Fruit fly (Drosophila melanogaster) whole organism, prepupa: ENCODE results near the gene CG2267.

Experiments used
- Blimp-1 ChIP-seq: fragments of 200-800 bp; sonication (Bioruptor generic); optimal IDR thresholded peaks from 3 replicates; lab custom pipeline; 2017; ENCODE audit warnings: missing biosample characterization, missing genetic modification characterization, mild to moderate bottlenecking, moderate library complexity, missing genetic modification reagents
- CG10631 ChIP-seq: fragments of 200-800 bp; sonication (Bioruptor generic); optimal IDR thresholded peaks from 2 replicates; lab custom pipeline; 2016; ENCODE audit warnings: missing biosample characterization, missing genetic modification characterization
- CG11294 ChIP-seq: fragments of 200-800 bp; sonication (Bioruptor generic); IDR thresholded peaks from 2 replicates; pipeline ENCODE4 v1.3.6; 2022; ENCODE audit warnings: missing biosample characterization, missing genetic modification characterization
- CG11762 ChIP-seq: fragments of 200-800 bp; sonication (Bioruptor generic); optimal IDR thresholded peaks from 3 replicates; lab custom pipeline; 2016; ENCODE audit warnings: missing biosample characterization, missing genetic modification characterization; ENCODE audit not compliant: insufficient read depth
- CG15336 ChIP-seq: fragments of 200-800 bp; sonication (Bioruptor generic); IDR thresholded peaks from 2 replicates; pipeline ENCODE4 v1.3.6; 2022; ENCODE audit warnings: missing biosample characterization, missing genetic modification characterization
- CG16779 ChIP-seq: fragments of 200-800 bp; sonication (Bioruptor generic); optimal IDR thresholded peaks from 3 replicates; lab custom pipeline; 2017; ENCODE audit warnings: missing biosample characterization, mild to moderate bottlenecking, missing genetic modification characterization
- CG3032 ChIP-seq: fragments of 200-800 bp; optimal IDR thresholded peaks from 2 replicates; lab custom pipeline; 2019; ENCODE audit warnings: missing biosample characterization, mild to moderate bottlenecking, missing genetic modification characterization, moderate library complexity
- CG31627 ChIP-seq: fragments of 200-800 bp; sonication (Bioruptor generic); optimal IDR thresholded peaks from 3 replicates; lab custom pipeline; 2016; ENCODE audit warnings: missing biosample characterization, missing genetic modification characterization
- CG32006 ChIP-seq: fragments of 200-800 bp; sonication (Bioruptor generic); optimal IDR thresholded peaks from 3 replicates; lab custom pipeline; 2017; ENCODE audit warnings: missing biosample characterization, mild to moderate bottlenecking, missing genetic modification characterization
- CG34406 ChIP-seq: fragments of 200-800 bp; sonication (Bioruptor generic); optimal IDR thresholded peaks from 3 replicates; lab custom pipeline; 2016; ENCODE audit warnings: missing biosample characterization, missing genetic modification characterization
- CG3919 ChIP-seq: fragments of 200-800 bp; sonication (Bioruptor generic); optimal IDR thresholded peaks from 3 replicates; lab custom pipeline; 2016; ENCODE audit warnings: missing biosample characterization, missing genetic modification characterization
- CG6163 ChIP-seq: fragments of 200-800 bp; sonication (Bioruptor generic); IDR thresholded peaks from 3 replicates; pipeline ENCODE4 v1.3.6; 2022; ENCODE audit warnings: missing biosample characterization, missing genetic modification characterization
- CG6792 ChIP-seq: fragments of 200-800 bp; sonication (Bioruptor generic); optimal IDR thresholded peaks from 3 replicates; lab custom pipeline; 2016; ENCODE audit warnings: missing biosample characterization, missing genetic modification characterization
- CG6808 ChIP-seq: fragments of 200-800 bp; sonication (Bioruptor generic); optimal IDR thresholded peaks from 3 replicates; lab custom pipeline; 2017; ENCODE audit warnings: missing biosample characterization, missing genetic modification characterization, mild to moderate bottlenecking, moderate library complexity, missing genetic modification reagents
- CG6854 ChIP-seq: fragments of 200-800 bp; sonication (Bioruptor generic); optimal IDR thresholded peaks from 2 replicates; lab custom pipeline; 2017; ENCODE audit warnings: missing biosample characterization, mild to moderate bottlenecking, missing genetic modification characterization
- CG8119 ChIP-seq: fragments of 200-800 bp; sonication (Bioruptor generic); IDR thresholded peaks from 3 replicates; pipeline ENCODE4 v1.3.6; 2022; ENCODE audit warnings: missing biosample characterization, missing genetic modification characterization
- CG8319 ChIP-seq: fragments of 200-800 bp; sonication (Bioruptor generic); optimal IDR thresholded peaks from 3 replicates; lab custom pipeline; 2016; ENCODE audit warnings: missing biosample characterization, missing genetic modification characterization
- CG9139 ChIP-seq: fragments of 200-800 bp; sonication (Bioruptor generic); optimal IDR thresholded peaks from 3 replicates; lab custom pipeline; 2017; ENCODE audit warnings: missing biosample characterization, mild to moderate bottlenecking, missing genetic modification characterization
- Eip78C ChIP-seq: fragments of 200-800 bp; sonication (Bioruptor generic); peaks from one replicate; lab custom pipeline; 2016; ENCODE audit warnings: missing biosample characterization, missing genetic modification characterization
- Eip93F ChIP-seq: fragments of 200-800 bp; sonication (Bioruptor generic); optimal IDR thresholded peaks from 2 replicates; lab custom pipeline; 2016; ENCODE audit warnings: missing biosample characterization, mild to moderate bottlenecking, missing genetic modification characterization
- Ets96B ChIP-seq: fragments of 200-800 bp; optimal IDR thresholded peaks from 2 replicates; lab custom pipeline; 2019; ENCODE audit warnings: missing biosample characterization, mild to moderate bottlenecking, missing genetic modification characterization, moderate library complexity
- Gug ChIP-seq: fragments of 200-800 bp; sonication (Bioruptor generic); IDR thresholded peaks from 2 replicates; pipeline ENCODE4 v1.3.6; 2022; ENCODE audit warnings: missing biosample characterization, missing genetic modification characterization
- Hr38 ChIP-seq: sonication (Bioruptor generic); optimal IDR thresholded peaks from 2 replicates; lab custom pipeline; 2016; ENCODE audit warnings: missing biosample characterization, missing genetic modification characterization
- Hr39 ChIP-seq: fragments of 200-800 bp; sonication (Bioruptor generic); optimal IDR thresholded peaks from 2 replicates; lab custom pipeline; 2016; ENCODE audit warnings: missing biosample characterization, missing genetic modification characterization
- Lpt ChIP-seq: fragments of 200-800 bp; sonication (Bioruptor generic); optimal IDR thresholded peaks from 3 replicates; lab custom pipeline; 2016; ENCODE audit warnings: missing biosample characterization, missing genetic modification characterization
- Met ChIP-seq: fragments of 200-800 bp; sonication (Bioruptor generic); optimal IDR thresholded peaks from 3 replicates; lab custom pipeline; 2016; ENCODE audit warnings: missing biosample characterization, missing genetic modification characterization
- Sox102F ChIP-seq: fragments of 200-800 bp; sonication (Bioruptor generic); optimal IDR thresholded peaks from 2 replicates; lab custom pipeline; 2016; ENCODE audit warnings: missing biosample characterization, mild to moderate bottlenecking, missing genetic modification characterization
- Sox15 ChIP-seq: fragments of 200-800 bp; sonication (Bioruptor generic); optimal IDR thresholded peaks from 3 replicates; lab custom pipeline; 2016; ENCODE audit warnings: missing biosample characterization, missing genetic modification characterization
- achi ChIP-seq: fragments of 200-800 bp; sonication (Bioruptor generic); optimal IDR thresholded peaks from 3 replicates; lab custom pipeline; 2016; ENCODE audit warnings: missing biosample characterization, missing genetic modification characterization
- cyc ChIP-seq: fragments of 200-800 bp; sonication (Bioruptor generic); optimal IDR thresholded peaks from 3 replicates; lab custom pipeline; 2016; ENCODE audit warnings: missing biosample characterization, missing genetic modification characterization
- dsx ChIP-seq: fragments of 200-800 bp; optimal IDR thresholded peaks from 3 replicates; lab custom pipeline; 2019; ENCODE audit warnings: missing biosample characterization, mild to moderate bottlenecking, missing genetic modification characterization, moderate library complexity; ENCODE audit not compliant: poor library complexity, severe bottlenecking
- eg ChIP-seq: fragments of 200-800 bp; sonication (Bioruptor generic); IDR thresholded peaks from 3 replicates; pipeline ENCODE4 v1.3.6; 2022; ENCODE audit warnings: missing biosample characterization, missing genetic modification characterization
- esn ChIP-seq: fragments of 200-800 bp; sonication (Bioruptor generic); optimal IDR thresholded peaks from 2 replicates; lab custom pipeline; 2016; ENCODE audit warnings: missing biosample characterization, mild to moderate bottlenecking, missing genetic modification characterization, moderate library complexity
- fd59A ChIP-seq: fragments of 200-800 bp; sonication (Bioruptor generic); optimal IDR thresholded peaks from 2 replicates; lab custom pipeline; 2017; ENCODE audit warnings: missing biosample characterization, mild to moderate bottlenecking, missing genetic modification characterization, missing genetic modification reagents
- fd85E ChIP-seq: fragments of 200-800 bp; sonication (Bioruptor generic); optimal IDR thresholded peaks from 3 replicates; lab custom pipeline; 2016; ENCODE audit warnings: missing biosample characterization, missing genetic modification characterization
- fkh ChIP-seq: fragments of 200-800 bp; sonication (Bioruptor generic); optimal IDR thresholded peaks from 3 replicates; lab custom pipeline; 2017; ENCODE audit warnings: missing biosample characterization, mild to moderate bottlenecking, missing genetic modification characterization, moderate library complexity
- lz ChIP-seq: fragments of 200-800 bp; sonication (Bioruptor generic); optimal IDR thresholded peaks from 3 replicates; lab custom pipeline; 2016; ENCODE audit warnings: missing biosample characterization, missing genetic modification characterization
- spab ChIP-seq: fragments of 200-800 bp; sonication (Bioruptor generic); optimal IDR thresholded peaks from 2 replicates; lab custom pipeline; 2017; ENCODE audit warnings: missing biosample characterization, mild to moderate bottlenecking, missing genetic modification characterization, missing genetic modification reagents
- svp ChIP-seq: fragments of 200-800 bp; sonication (Bioruptor generic); peaks from one replicate; lab custom pipeline; 2016; ENCODE audit warnings: missing biosample characterization, missing genetic modification characterization
- topi ChIP-seq: fragments of 200-800 bp; sonication (Bioruptor generic); optimal IDR thresholded peaks from 3 replicates; lab custom pipeline; 2016; ENCODE audit warnings: missing biosample characterization, missing genetic modification characterization
- vri ChIP-seq: fragments of 200-800 bp; sonication (Bioruptor generic); optimal IDR thresholded peaks from 3 replicates; lab custom pipeline; 2016; ENCODE audit warnings: missing biosample characterization, mild to moderate bottlenecking, missing genetic modification characterization

Gene CG2267

dm6 chr3R:30616098-30616857 is 12.6 kb downstream of the CG2267 start:
- TF ChIP-seq lz (GFP tag; lab: Kevin White, UChicago) = no peak
- no peak for TF ChIP-seq topi (GFP tag; lab: Kevin White, UChicago)
- no peak for TF ChIP-seq CG6792 (GFP tag; lab: Kevin White, UChicago)
- no peak for TF ChIP-seq CG8319 (GFP tag; lab: Kevin White, UChicago)
- TF ChIP-seq Lpt (GFP tag; lab: Kevin White, UChicago) = no peak
- TF ChIP-seq, all 60 proteins: peak for 0

- TF ChIP-seq CG11294 (no peak), spab (GFP tag; lab: Kevin White, UChicago) (no peak), CG32006 (no peak), CG6163 (GFP tag; lab: Robert Waterston, UW) (no peak), topi (GFP tag; lab: Kevin White, UChicago) (no peak), achi (GFP tag; lab: Kevin White, UChicago) (no peak), CG31627 (GFP tag; lab: Kevin White, UChicago) (no peak), Met (GFP tag; lab: Kevin White, UChicago) (no peak), CG9139 (no peak), vri (GFP tag; lab: Kevin White, UChicago) (no peak), CG11762 (no peak)
These were observed 22.9 kb downstream of the CG2267 start, which contains the start of gene CG31016 for dm6 chr3R:30605889-30606288. Gene CG31016, plus strand, starts transcription at chr3R:30606189.

DNA sequence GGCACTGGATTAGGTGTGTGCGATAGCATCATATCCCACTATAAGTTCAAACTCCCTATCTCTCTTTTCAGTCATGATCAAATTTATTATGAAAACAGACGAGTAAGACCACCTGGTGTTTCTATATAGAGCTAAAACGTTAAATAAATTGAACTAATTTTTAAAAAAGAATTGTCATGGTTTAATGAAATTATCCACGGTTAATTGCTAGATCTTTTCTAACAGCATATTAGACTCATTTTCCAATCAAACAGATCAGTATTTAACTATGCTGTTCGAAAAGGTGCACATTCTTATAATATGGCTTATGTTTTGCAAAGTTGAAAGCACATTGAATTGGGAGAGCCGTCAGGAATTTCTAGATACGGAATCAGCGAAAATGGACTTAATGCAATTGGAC is 24.9 kb downstream of the CG2267 start, which contains the start of gene PH4alphaNE3:
PH4alphaNE3 (plus strand) TSS at position 301 of the 400 bp plus-strand sequence.
- no peak for TF ChIP-seq Hr39
- no peak for TF ChIP-seq CG6163 (GFP tag; lab: Robert Waterston, UW)
- TF ChIP-seq CG31627 (GFP tag; lab: Kevin White, UChicago) = no peak
- no peak for TF ChIP-seq CG11762
- no peak for TF ChIP-seq fd59A (GFP tag; lab: Kevin White, UChicago)
- TF ChIP-seq CG11294 = no peak
- no peak for TF ChIP-seq CG8319 (GFP tag; lab: Kevin White, UChicago)
- TF ChIP-seq fkh (GFP tag; lab: Kevin White, UChicago) = no peak
- no peak for TF ChIP-seq CG8119
- no peak for TF ChIP-seq Sox15 (GFP tag; lab: Kevin White, UChicago)
- no peak for TF ChIP-seq CG10631 (GFP tag; lab: Kevin White, UChicago)
- no peak for TF ChIP-seq Ets96B
- TF ChIP-seq, all 60 proteins: peak for 0

DNA sequence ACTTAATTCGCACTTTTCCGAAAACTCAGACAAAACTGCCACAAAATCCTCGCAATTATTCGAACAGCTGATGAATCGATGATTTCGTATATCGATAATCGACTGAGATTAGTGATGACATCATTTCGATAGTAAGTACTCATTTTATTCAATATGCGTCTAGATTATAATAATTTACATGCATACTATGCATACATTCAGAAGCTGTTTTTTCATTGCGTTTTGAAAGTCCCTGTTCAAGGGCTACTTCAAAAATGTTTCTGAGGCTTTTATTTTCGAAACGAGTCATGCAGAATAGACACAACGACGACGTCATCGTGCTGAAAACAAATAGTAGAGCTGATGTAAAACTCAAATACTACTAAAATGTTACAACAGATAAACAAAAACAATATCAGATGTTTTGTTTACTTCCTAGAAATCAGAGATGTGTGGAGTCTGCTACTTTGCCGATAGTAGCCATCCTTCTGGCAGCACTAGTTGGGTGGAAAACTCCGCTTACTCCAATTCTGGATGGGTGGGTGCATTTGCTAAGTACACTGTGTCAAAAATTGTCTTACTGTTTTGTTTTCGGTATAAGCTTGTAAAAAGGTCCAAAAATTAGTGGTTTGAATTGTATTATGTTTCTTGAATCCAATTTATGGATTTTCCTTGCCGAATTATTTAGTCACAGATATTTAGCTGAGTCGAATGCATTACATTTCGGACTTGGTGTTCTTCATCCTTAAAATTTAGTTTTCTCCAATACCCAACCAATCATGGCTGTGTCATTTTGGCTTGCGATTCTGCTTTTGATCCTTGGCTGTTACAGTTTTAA is 27.2 kb downstream of the CG2267 start, which contains the start of the genes CG2246 and CG31021:
CG2246 (minus strand) TSS at position 50 of the 817 bp plus-strand sequence.
CG31021 (plus strand) TSS at position 767 of the 817 bp plus-strand sequence.
- TF ChIP-seq svp (peak; percentile 82), fkh (GFP tag; lab: Kevin White, UChicago) (peak; percentile 88), CG6854 (GFP tag; lab: Kevin White, UChicago) (no peak), Blimp-1 (no peak), Gug (0 out of 2 replicates have a peak, but pooled peaks have one; percentile 16), Eip93F (GFP tag; lab: Kevin White, UChicago) (peak; percentile 6), dsx (GFP tag; lab: Kevin White, UChicago) (no peak), esn (GFP tag; lab: Kevin White, UChicago) (peak; percentile 52), CG6808 (peak; percentile 93), fd85E (GFP tag; lab: Kevin White, UChicago) (no peak), CG3919 (GFP tag; lab: Kevin White, UChicago) (peak; percentile 14), fd59A (GFP tag; lab: Kevin White, UChicago) (no peak), CG16779 (tag; lab: Kevin White, UChicago) (no peak), CG6792 (GFP tag; lab: Kevin White, UChicago) (peak; percentile 11), CG15336 (GFP tag; lab: Robert Waterston, UW) (peak; percentile 32; the same call in 1 of the 2 replicates), CG8319 (GFP tag; lab: Kevin White, UChicago) (peak; percentile 35), Sox15 (GFP tag; lab: Kevin White, UChicago) (no peak), lz (GFP tag; lab: Kevin White, UChicago) (peak; percentile 55), Sox102F (GFP tag; lab: Kevin White, UChicago) (peak; percentile 0), Eip78C (peak; percentile 67), CG6163 (GFP tag; lab: Robert Waterston, UW) (peak; percentile 54; the same call in 2 of the 3 replicates), Hr38 (GFP tag; lab: Kevin White, UChicago) (no peak), vri (GFP tag; lab: Kevin White, UChicago) (no peak), eg (GFP tag; lab: Robert Waterston, UW) (peak; percentile 47), CG31627 (GFP tag; lab: Kevin White, UChicago) (peak; percentile 51), CG34406 (GFP tag; lab: Kevin White, UChicago) (no peak), CG3032 (tag; lab: Kevin White, UChicago) (no peak), cyc (GFP tag; lab: Kevin White, UChicago) (peak; percentile 30)
